Worm (Caenorhabditis elegans) whole organism, L4 larva: Measurements from ENCODE around the gene M01F1.8.

Source experiments
- D1046.2 ChIP-seq: fragments of 200-800 bp; sonication (Bioruptor generic); IDR thresholded peaks from 2 replicates; pipeline ENCODE4 v1.3.6; 2022; ENCODE audit warnings: missing genetic modification characterization, missing compliant biosample characterization
- F44E2.7 ChIP-seq: fragments of 200-800 bp; sonication (Bioruptor generic); IDR thresholded peaks from 2 replicates; pipeline ENCODE4 v2.1.2; 2022; ENCODE audit warnings: missing genetic modification characterization, missing compliant biosample characterization
- T26A8.4 ChIP-seq: fragments of 200-800 bp; sonication (Bioruptor generic); IDR thresholded peaks from 2 replicates; pipeline ENCODE4 v1.3.6; 2022; ENCODE audit warnings: missing genetic modification characterization, missing compliant biosample characterization
- Y105C5A.15 ChIP-seq: fragments of 200-800 bp; sonication (Bioruptor generic); IDR thresholded peaks from 2 replicates; pipeline ENCODE4 v1.3.6; 2022; ENCODE audit warnings: missing genetic modification characterization, missing compliant biosample characterization
- Y75B8A.6 ChIP-seq: fragments of 200-800 bp; sonication (Bioruptor generic); IDR thresholded peaks from 2 replicates; pipeline ENCODE4 v1.3.6; 2022; ENCODE audit warnings: missing genetic modification reagents, missing genetic modification characterization, missing compliant biosample characterization
- ZK546.5 ChIP-seq, 2 experiments: sonication (generic microtip); optimal IDR thresholded peaks; 2 replicates each; lab custom pipeline; 2017; ENCODE audit warnings: missing biosample characterization in 2 of 2, missing genetic modification characterization in 2 of 2
- aly-2 ChIP-seq: sonication (generic microtip); optimal IDR thresholded peaks from 2 replicates; lab custom pipeline; 2018; ENCODE audit warnings: missing biosample characterization, missing genetic modification characterization
- ama-1 ChIP-seq: fragments of 150-350 bp; optimal IDR thresholded peaks from 2 replicates; lab custom pipeline; 2014; ENCODE audit warnings: inconsistent platforms, mixed read lengths
- ceh-62 ChIP-seq: sonication (generic microtip); optimal IDR thresholded peaks from 2 replicates; lab custom pipeline; 2017; ENCODE audit warnings: missing biosample characterization, missing genetic modification characterization
- ces-1 ChIP-seq: fragments of 150-350 bp; sonication (generic microtip); optimal IDR thresholded peaks from 4 replicates; lab custom pipeline; 2014; ENCODE audit warnings: missing biosample characterization, missing genetic modification reagents, missing genetic modification characterization
- daf-16 ChIP-seq, 3 experiments: sonication (generic microtip); optimal IDR thresholded peaks; 2 replicates each; lab custom pipeline; 2016 to 2017; ENCODE audit warnings: missing genetic modification characterization in 3 of 3, missing genetic modification reagents in 3 of 3, mild to moderate bottlenecking in 2 of 3, missing compliant biosample characterization in 2 of 3, missing biosample characterization in 1 of 3, moderate library complexity in 1 of 3
- duxl-1 ChIP-seq: sonication (generic microtip); optimal IDR thresholded peaks from 2 replicates; lab custom pipeline; 2016; ENCODE audit warnings: mild to moderate bottlenecking, missing genetic modification characterization, moderate library complexity, missing compliant biosample characterization; ENCODE audit not compliant: poor library complexity
- dve-1 ChIP-seq: sonication (generic microtip); optimal IDR thresholded peaks from 2 replicates; lab custom pipeline; 2017; ENCODE audit warnings: antibody characterized with exemption, mild to moderate bottlenecking, missing genetic modification characterization, missing compliant biosample characterization; ENCODE audit not compliant: insufficient read depth
- egl-27 ChIP-seq: sonication (generic microtip); optimal IDR thresholded peaks from 3 replicates; lab custom pipeline; 2017; ENCODE audit warnings: missing biosample characterization, missing genetic modification reagents, missing genetic modification characterization
- egl-43 ChIP-seq: fragments of 200-800 bp; sonication (Bioruptor generic); IDR thresholded peaks from 2 replicates; pipeline ENCODE4 v1.3.6; 2022; ENCODE audit warnings: missing genetic modification reagents, missing genetic modification characterization, missing compliant biosample characterization
- fos-1 ChIP-seq: fragments of 150-350 bp; optimal IDR thresholded peaks from 2 replicates; lab custom pipeline; 2014; ENCODE audit warnings: missing biosample characterization, missing genetic modification characterization
- hlh-11 ChIP-seq: fragments of 200-800 bp; sonication (Bioruptor generic); optimal IDR thresholded peaks from 2 replicates; lab custom pipeline; 2018; ENCODE audit warnings: mild to moderate bottlenecking, missing genetic modification characterization, missing compliant biosample characterization
- hmg-1.1 ChIP-seq: fragments of 200-800 bp; sonication (Bioruptor generic); IDR thresholded peaks from 2 replicates; pipeline ENCODE4 v1.3.6; 2022; ENCODE audit warnings: missing genetic modification reagents, missing genetic modification characterization, missing compliant biosample characterization
- jun-1 ChIP-seq: fragments of 150-350 bp; optimal IDR thresholded peaks from 2 replicates; lab custom pipeline; 2014; ENCODE audit warnings: missing biosample characterization, missing genetic modification reagents, missing genetic modification characterization
- lin-1 ChIP-seq: fragments of 200-800 bp; sonication (Bioruptor generic); IDR thresholded peaks from 2 replicates; pipeline ENCODE4 v1.3.6; 2022; ENCODE audit warnings: missing genetic modification reagents, missing genetic modification characterization, missing compliant biosample characterization
- lin-39 ChIP-seq: fragments of 150-350 bp; optimal IDR thresholded peaks from 2 replicates; lab custom pipeline; 2014; ENCODE audit warnings: missing biosample characterization, missing genetic modification reagents, missing genetic modification characterization
- lir-3 ChIP-seq: sonication (generic microtip); optimal IDR thresholded peaks from 2 replicates; lab custom pipeline; 2016; ENCODE audit warnings: mild to moderate bottlenecking, missing genetic modification characterization, missing compliant biosample characterization
- madf-5 ChIP-seq, 2 experiments: fragments of 200-800 bp; sonication (Bioruptor generic); IDR thresholded peaks; 2 replicates each; pipeline ENCODE4 v1.3.6; 2022; ENCODE audit warnings: missing compliant biosample characterization in 2 of 2, missing genetic modification characterization in 2 of 2
- madf-9 ChIP-seq: fragments of 200-800 bp; sonication (Bioruptor generic); conservative IDR thresholded peaks from 2 replicates; pipeline ENCODE4 v1.3.6; 2022; ENCODE audit warnings: missing genetic modification reagents, missing genetic modification characterization, missing compliant biosample characterization
- mdt-29 ChIP-seq: fragments of 200-800 bp; sonication (Bioruptor generic); IDR thresholded peaks from 2 replicates; pipeline ENCODE4 v1.3.6; 2022; ENCODE audit warnings: missing genetic modification reagents, missing genetic modification characterization, missing compliant biosample characterization
- mes-2 ChIP-seq: sonication (generic microtip); optimal IDR thresholded peaks from 2 replicates; lab custom pipeline; 2016; ENCODE audit warnings: missing genotype, mild to moderate bottlenecking, missing genetic modification characterization, missing compliant biosample characterization; ENCODE audit not compliant: poor library complexity, severe bottlenecking
- mxl-2 ChIP-seq: fragments of 200-800 bp; sonication (Bioruptor generic); conservative IDR thresholded peaks from 2 replicates; pipeline ENCODE4 v1.3.6; 2022; ENCODE audit warnings: missing genetic modification reagents, missing genetic modification characterization, missing compliant biosample characterization
- mxl-3 ChIP-seq: fragments of 200-800 bp; sonication (Bioruptor generic); optimal IDR thresholded peaks from 2 replicates; lab custom pipeline; 2018; ENCODE audit warnings: mild to moderate bottlenecking, missing genetic modification characterization, missing compliant biosample characterization
- nhr-10 ChIP-seq: fragments of 150-350 bp; optimal IDR thresholded peaks from 2 replicates; lab custom pipeline; 2014; ENCODE audit warnings: missing biosample characterization, missing genetic modification characterization
- nhr-102 ChIP-seq: sonication (generic microtip); optimal IDR thresholded peaks from 2 replicates; lab custom pipeline; 2016; ENCODE audit warnings: mild to moderate bottlenecking, missing genetic modification characterization, moderate library complexity, missing compliant biosample characterization
- nhr-111 ChIP-seq: fragments of 200-800 bp; sonication (Bioruptor generic); optimal IDR thresholded peaks from 2 replicates; lab custom pipeline; 2018; ENCODE audit warnings: mild to moderate bottlenecking, missing genetic modification characterization, missing compliant biosample characterization
- nhr-25 ChIP-seq: sonication (generic microtip); optimal IDR thresholded peaks from 2 replicates; lab custom pipeline; 2017; ENCODE audit warnings: missing genetic modification characterization, mild to moderate bottlenecking, missing compliant biosample characterization, antibody characterized with exemption, moderate library complexity, borderline replicate concordance; ENCODE audit not compliant: insufficient read depth
- nhr-41 ChIP-seq: fragments of 200-800 bp; sonication (Bioruptor generic); IDR thresholded peaks from 2 replicates; pipeline ENCODE4 v1.3.6; 2022; ENCODE audit warnings: missing genetic modification reagents, missing genetic modification characterization, missing compliant biosample characterization
- nhr-42 ChIP-seq: fragments of 200-800 bp; sonication (Bioruptor generic); IDR thresholded peaks from 2 replicates; pipeline ENCODE4 v1.3.6; 2022; ENCODE audit warnings: missing genetic modification characterization, missing compliant biosample characterization
- nhr-48 ChIP-seq: sonication (generic microtip); optimal IDR thresholded peaks from 2 replicates; lab custom pipeline; 2016; ENCODE audit warnings: mild to moderate bottlenecking, missing genetic modification characterization, missing compliant biosample characterization
- nhr-76 ChIP-seq: fragments of 150-350 bp; optimal IDR thresholded peaks from 2 replicates; lab custom pipeline; 2014; ENCODE audit warnings: missing biosample characterization, missing genetic modification characterization
- rbr-2 ChIP-seq: sonication (generic microtip); optimal IDR thresholded peaks from 2 replicates; lab custom pipeline; 2016; ENCODE audit warnings: missing genotype, missing genetic modification characterization, missing compliant biosample characterization
- saeg-2 ChIP-seq: fragments of 200-800 bp; sonication (Bioruptor generic); IDR thresholded peaks from 2 replicates; pipeline ENCODE4 v1.3.6; 2022; ENCODE audit warnings: missing genetic modification reagents, missing genetic modification characterization, missing compliant biosample characterization
- set-16 ChIP-seq: fragments of 200-800 bp; sonication (Bioruptor generic); IDR thresholded peaks from 2 replicates; pipeline ENCODE4 v1.3.6; 2022; ENCODE audit warnings: missing genetic modification reagents, missing genetic modification characterization, missing compliant biosample characterization
- skn-1 ChIP-seq: fragments of 150-350 bp; optimal IDR thresholded peaks from 2 replicates; lab custom pipeline; 2014; ENCODE audit warnings: missing biosample characterization, missing genetic modification characterization
- snpc-1.2 ChIP-seq: fragments of 200-800 bp; sonication (Bioruptor generic); IDR thresholded peaks from 2 replicates; pipeline ENCODE4 v1.3.6; 2022; ENCODE audit warnings: missing genetic modification reagents, missing genetic modification characterization, missing compliant biosample characterization
- snpc-4 ChIP-seq: fragments of 150-350 bp; optimal IDR thresholded peaks from 2 replicates; lab custom pipeline; 2014; ENCODE audit warnings: missing biosample characterization, missing genetic modification characterization
- tag-97 ChIP-seq: fragments of 200-800 bp; sonication (Bioruptor generic); IDR thresholded peaks from 2 replicates; pipeline ENCODE4 v1.3.6; 2022; ENCODE audit warnings: missing genetic modification characterization, missing compliant biosample characterization
- tra-1 ChIP-seq: fragments of 200-800 bp; sonication (Bioruptor generic); IDR thresholded peaks from 2 replicates; pipeline ENCODE4 v1.3.6; 2022; ENCODE audit warnings: missing genetic modification reagents, missing genetic modification characterization, missing compliant biosample characterization
- unc-130 ChIP-seq: sonication (generic microtip); optimal IDR thresholded peaks from 2 replicates; lab custom pipeline; 2016; ENCODE audit warnings: missing genetic modification reagents, missing genetic modification characterization, missing compliant biosample characterization
- zfp-2 ChIP-seq: sonication (generic microtip); optimal IDR thresholded peaks from 2 replicates; lab custom pipeline; 2016; ENCODE audit warnings: mild to moderate bottlenecking, missing genetic modification characterization, missing compliant biosample characterization
- zip-2 ChIP-seq: fragments of 150-350 bp; optimal IDR thresholded peaks from 2 replicates; lab custom pipeline; 2014; ENCODE audit warnings: missing biosample characterization, missing genetic modification characterization
- ztf-7 ChIP-seq: fragments of 150-350 bp; optimal IDR thresholded peaks from 2 replicates; lab custom pipeline; 2014; ENCODE audit warnings: missing biosample characterization, missing genetic modification characterization

The M01F1.8 gene

ce11 chrIII:3461403-3461802 lies 40.9 kb downstream of the M01F1.8 start, which contains the start of gene pph-6:
TSS of gene pph-6 (plus strand) at chrIII:3461703.
- TF ChIP-seq zip-2 (tag; lab: Kevin White, UChicago) (no peak), nhr-25 (tag; lab: Kevin White, UChicago) (no peak), egl-43 (no peak), tra-1 (no peak), mdt-29 (GFP tag; lab: Robert Waterston, UW) (no peak), lir-3 (tag; lab: Kevin White, UChicago) (no peak), dve-1 (tag; lab: Kevin White, UChicago) (no peak), nhr-76 (tag; lab: Kevin White, UChicago) (no peak), mes-2 (tag; lab: Kevin White, UChicago) (no peak), rbr-2 (tag; lab: Kevin White, UChicago) (no peak), madf-9 (GFP tag; lab: Robert Waterston, UW) (no peak), snpc-4 (no peak)

ce11 chrIII:3460061-3460460 lies 42.3 kb downstream of the M01F1.8 start, which contains the start of gene C34C12.8:
TSS of gene C34C12.8 (plus strand) at chrIII:3460406.
- TF ChIP-seq duxl-1 (peak; percentile 93), ama-1 (peak; percentile 87), lir-3 (tag; lab: Kevin White, UChicago) (peak; percentile 65), daf-16 (GFP tag; optimal IDR thresholded peaks at IDR 0.05; lab: Kevin White, UChicago) (peak in 1 of 2 experiments; percentile 82), daf-16 (tag; optimal IDR thresholded peaks at IDR 0.05; lab: Kevin White, UChicago) (peak; percentile 35), snpc-1.2 (GFP tag; lab: Robert Waterston, UW) (peak; percentile 64), aly-2 (tag; lab: Kevin White, UChicago) (no peak), D1046.2 (GFP tag; lab: Robert Waterston, UW) (peak; percentile 82; the same call in 1 of the 2 replicates), Y105C5A.15 (no peak), hlh-11 (tag; lab: Kevin White, UChicago) (peak; percentile 90), lin-39 (tag; lab: Kevin White, UChicago) (no peak), nhr-10 (tag; lab: Kevin White, UChicago) (no peak), egl-27 (tag; lab: Kevin White, UChicago) (no peak), zfp-2 (tag; lab: Kevin White, UChicago) (peak; percentile 55), mes-2 (tag; lab: Kevin White, UChicago) (peak; percentile 95), nhr-111 (no peak), ztf-7 (peak; percentile 92), tag-97 (GFP tag; lab: Robert Waterston, UW) (no peak), saeg-2 (peak; percentile 88), mxl-2 (GFP tag; lab: Robert Waterston, UW) (0 out of 2 replicates have a peak, but pooled peaks have one; percentile 23), nhr-42 (GFP tag; lab: Robert Waterston, UW) (peak; percentile 92), nhr-25 (tag; lab: Kevin White, UChicago) (peak; percentile 75), nhr-48 (peak; percentile 81), unc-130 (GFP tag; lab: Kevin White, UChicago) (peak; percentile 29), ZK546.5 (tag; optimal IDR thresholded peaks at IDR 0.05; lab: Kevin White, UChicago) (peak in 1 of 2 experiments; percentile 42), jun-1 (tag; lab: Kevin White, UChicago) (peak; percentile 86), tra-1 (peak; percentile 92), nhr-102 (tag; lab: Kevin White, UChicago) (peak; percentile 96), nhr-41 (GFP tag; lab: Robert Waterston, UW) (no peak), fos-1 (tag; lab: Kevin White, UChicago) (no peak), F44E2.7 (GFP tag; lab: Robert Waterston, UW) (no peak), skn-1 (tag; lab: Kevin White, UChicago) (no peak), T26A8.4 (peak; percentile 95), Y75B8A.6 (no peak), hmg-1.1 (GFP tag; lab: Robert Waterston, UW) (peak; percentile 93), lin-1 (peak; percentile 86), madf-9 (GFP tag; lab: Robert Waterston, UW) (peak; percentile 87), ceh-62 (tag; lab: Kevin White, UChicago) (no peak), mxl-3 (GFP tag; lab: Kevin White, UChicago) (no peak), ces-1 (GFP tag; lab: Kevin White, UChicago) (no peak), set-16 (GFP tag; lab: Robert Waterston, UW) (no peak), madf-5 (GFP tag; IDR thresholded peaks at IDR 0.05; lab: Robert Waterston, UW) (no peak)
